Worm (Caenorhabditis elegans): ENCODE measurements around the gene str-168.

DNA sequence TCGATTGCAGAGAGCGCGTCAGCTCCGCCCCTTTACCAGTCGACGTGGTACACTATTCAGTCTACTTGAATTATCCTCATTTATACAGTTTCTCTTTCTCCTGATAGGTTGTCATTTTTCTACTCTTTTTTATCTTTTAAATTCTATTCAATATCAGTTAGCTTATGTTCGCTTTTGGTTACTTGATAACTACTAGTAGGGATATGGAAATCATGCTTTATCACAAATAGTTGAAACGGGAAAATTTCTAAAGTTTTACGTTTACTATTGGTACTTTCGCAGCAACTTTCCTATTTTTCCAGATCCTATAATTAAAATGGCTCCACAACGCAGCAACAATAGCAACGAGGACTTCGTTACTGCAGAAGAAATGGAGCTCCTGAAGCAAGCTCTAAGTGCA lies 49.2 kb upstream of the str-168 start, which contains the start of gene sgnh-1:
- TF ChIP-seq nhr-11 (tag; optimal IDR thresholded peaks at IDR 0.05) (no peak), ceh-9 (tag; optimal IDR thresholded peaks at IDR 0.05) (no peak)
